Worm (Caenorhabditis elegans) whole organism, late embryonic: ENCODE results near the gene F17E9.15.

ENCODE experiments used
- C08G9.2 ChIP-seq: sonication (generic microtip); optimal IDR thresholded peaks from 2 replicates; lab custom pipeline; 2016; ENCODE audit warnings: mild to moderate bottlenecking, missing genetic modification characterization, moderate library complexity, missing compliant biosample characterization
- C38D4.7 ChIP-seq: fragments of 200-800 bp; sonication (Bioruptor generic); optimal IDR thresholded peaks from 2 replicates; lab custom pipeline; 2018; ENCODE audit warnings: mild to moderate bottlenecking, missing genetic modification characterization, moderate library complexity, missing compliant biosample characterization
- K02D7.2 ChIP-seq: sonication (generic microtip); optimal IDR thresholded peaks from 2 replicates; lab custom pipeline; 2017; ENCODE audit warnings: mild to moderate bottlenecking, missing genetic modification characterization, missing compliant biosample characterization
- K09A11.1 ChIP-seq: sonication (generic microtip); optimal IDR thresholded peaks from 2 replicates; lab custom pipeline; 2017; ENCODE audit warnings: antibody characterized with exemption, mild to moderate bottlenecking, missing genetic modification characterization, missing compliant biosample characterization; ENCODE audit not compliant: insufficient read depth
- Y22D7AL.16 ChIP-seq: sonication (generic microtip); optimal IDR thresholded peaks from 2 replicates; lab custom pipeline; 2016; ENCODE audit warnings: missing genetic modification characterization, missing compliant biosample characterization
- ahr-1 ChIP-seq: sonication (generic microtip); optimal IDR thresholded peaks from 2 replicates; lab custom pipeline; 2016; ENCODE audit warnings: missing genetic modification characterization, missing compliant biosample characterization
- ama-1 ChIP-seq: fragments of 150-350 bp; optimal IDR thresholded peaks from 2 replicates; lab custom pipeline; 2014
- ceh-14 ChIP-seq: sonication (generic microtip); optimal IDR thresholded peaks from 2 replicates; lab custom pipeline; 2016; ENCODE audit warnings: missing genotype, missing genetic modification characterization, missing compliant biosample characterization
- ceh-18 ChIP-seq: sonication (generic microtip); optimal IDR thresholded peaks from 2 replicates; lab custom pipeline; 2016; ENCODE audit warnings: missing genetic modification characterization, missing compliant biosample characterization
- ceh-19 ChIP-seq: fragments of 200-800 bp; sonication (Bioruptor generic); optimal IDR thresholded peaks from 2 replicates; lab custom pipeline; 2018; ENCODE audit warnings: mild to moderate bottlenecking, missing genetic modification characterization, missing compliant biosample characterization
- ceh-2 ChIP-seq: sonication (generic microtip); optimal IDR thresholded peaks from 2 replicates; lab custom pipeline; 2016; ENCODE audit warnings: missing genotype, missing genetic modification characterization, missing compliant biosample characterization
- ceh-30 ChIP-seq: fragments of 150-350 bp; optimal IDR thresholded peaks from 2 replicates; lab custom pipeline; 2014; ENCODE audit warnings: missing biosample characterization, missing genetic modification characterization
- ceh-31 ChIP-seq: sonication (generic microtip); optimal IDR thresholded peaks from 2 replicates; lab custom pipeline; 2016; ENCODE audit warnings: missing genetic modification characterization, missing compliant biosample characterization
- ceh-34 ChIP-seq: sonication (generic microtip); optimal IDR thresholded peaks from 2 replicates; lab custom pipeline; 2016; ENCODE audit warnings: mild to moderate bottlenecking, missing genetic modification characterization, missing compliant biosample characterization
- ceh-6 ChIP-seq: fragments of 200-800 bp; sonication (Bioruptor generic); optimal IDR thresholded peaks from 2 replicates; lab custom pipeline; 2018; ENCODE audit warnings: mild to moderate bottlenecking, missing genetic modification characterization, missing compliant biosample characterization
- ceh-9 ChIP-seq: sonication (generic microtip); optimal IDR thresholded peaks from 2 replicates; lab custom pipeline; 2016; ENCODE audit warnings: mild to moderate bottlenecking, missing genetic modification characterization, inconsistent platforms, missing compliant biosample characterization
- che-1 ChIP-seq: sonication (generic microtip); optimal IDR thresholded peaks from 2 replicates; lab custom pipeline; 2016; ENCODE audit warnings: mild to moderate bottlenecking, missing genetic modification characterization, missing compliant biosample characterization
- dve-1 ChIP-seq: sonication (generic microtip); optimal IDR thresholded peaks from 2 replicates; lab custom pipeline; 2017; ENCODE audit warnings: antibody characterized with exemption, mild to moderate bottlenecking, missing genetic modification characterization, missing compliant biosample characterization
- elt-2 ChIP-seq: sonication (generic microtip); optimal IDR thresholded peaks from 2 replicates; lab custom pipeline; 2016; ENCODE audit warnings: missing genetic modification reagents, missing genetic modification characterization, missing compliant biosample characterization
- elt-4 ChIP-seq: sonication (generic microtip); optimal IDR thresholded peaks from 2 replicates; lab custom pipeline; 2016; ENCODE audit warnings: missing genetic modification characterization, missing compliant biosample characterization
- ets-4 ChIP-seq: sonication (generic microtip); optimal IDR thresholded peaks from 2 replicates; lab custom pipeline; 2016; ENCODE audit warnings: missing genetic modification characterization, missing compliant biosample characterization
- fax-1 ChIP-seq: sonication (generic microtip); optimal IDR thresholded peaks from 2 replicates; lab custom pipeline; 2016; ENCODE audit warnings: missing genotype, missing genetic modification characterization, missing compliant biosample characterization
- fkh-6 ChIP-seq: sonication (generic microtip); optimal IDR thresholded peaks from 2 replicates; lab custom pipeline; 2016; ENCODE audit warnings: missing genetic modification characterization, missing compliant biosample characterization
- gmeb-2 ChIP-seq: sonication (generic microtip); optimal IDR thresholded peaks from 2 replicates; lab custom pipeline; 2016; ENCODE audit warnings: missing genetic modification characterization, inconsistent platforms, missing compliant biosample characterization
- hlh-30 ChIP-seq: sonication (generic microtip); optimal IDR thresholded peaks from 2 replicates; lab custom pipeline; 2017; ENCODE audit warnings: antibody characterized with exemption, missing genetic modification characterization, missing compliant biosample characterization; ENCODE audit not compliant: insufficient read depth
- hlh-8 ChIP-seq: sonication (generic microtip); optimal IDR thresholded peaks from 2 replicates; lab custom pipeline; 2016; ENCODE audit warnings: missing genotype, missing genetic modification characterization, missing compliant biosample characterization
- lin-11 ChIP-seq: fragments of 200-800 bp; sonication (Bioruptor generic); optimal IDR thresholded peaks from 2 replicates; lab custom pipeline; 2018; ENCODE audit warnings: mild to moderate bottlenecking, missing genetic modification characterization, missing compliant biosample characterization
- nfya-1 ChIP-seq: sonication (generic microtip); optimal IDR thresholded peaks from 2 replicates; lab custom pipeline; 2017; ENCODE audit warnings: missing genetic modification characterization, mild to moderate bottlenecking, missing compliant biosample characterization, antibody characterized with exemption, moderate library complexity
- nhr-232 ChIP-seq: sonication (generic microtip); optimal IDR thresholded peaks from 2 replicates; lab custom pipeline; 2016; ENCODE audit warnings: missing genetic modification characterization, missing compliant biosample characterization
- odd-2 ChIP-seq: sonication (generic microtip); optimal IDR thresholded peaks from 2 replicates; lab custom pipeline; 2017; ENCODE audit warnings: antibody characterized with exemption, mild to moderate bottlenecking, missing genetic modification characterization, missing compliant biosample characterization
- pat-9 ChIP-seq: fragments of 200-800 bp; sonication (Bioruptor generic); optimal IDR thresholded peaks from 2 replicates; lab custom pipeline; 2018; ENCODE audit warnings: mild to moderate bottlenecking, missing genetic modification characterization, moderate library complexity, missing compliant biosample characterization
- pax-1 ChIP-seq: fragments of 150-350 bp; optimal IDR thresholded peaks from 2 replicates; lab custom pipeline; 2014; ENCODE audit warnings: missing biosample characterization, missing genetic modification characterization
- pha-2 ChIP-seq: sonication (generic microtip); optimal IDR thresholded peaks from 2 replicates; lab custom pipeline; 2017; ENCODE audit warnings: mild to moderate bottlenecking, missing genetic modification characterization, missing compliant biosample characterization
- pha-4 ChIP-seq: fragments of 150-350 bp; optimal IDR thresholded peaks from 2 replicates; lab custom pipeline; 2018; ENCODE audit warnings: missing biosample characterization, missing genetic modification reagents, missing genetic modification characterization
- pros-1 ChIP-seq: fragments of 150-350 bp; optimal IDR thresholded peaks from 2 replicates; lab custom pipeline; 2014; ENCODE audit warnings: missing biosample characterization, missing genetic modification reagents, missing genetic modification characterization
- ref-2 ChIP-seq: sonication (generic microtip); optimal IDR thresholded peaks from 2 replicates; lab custom pipeline; 2016; ENCODE audit warnings: missing genetic modification characterization, missing compliant biosample characterization
- rnt-1 ChIP-seq: sonication (generic microtip); optimal IDR thresholded peaks from 2 replicates; lab custom pipeline; 2016; ENCODE audit warnings: missing genetic modification characterization, missing compliant biosample characterization
- sdc-2 ChIP-seq: sonication (generic microtip); optimal IDR thresholded peaks from 2 replicates; lab custom pipeline; 2016; ENCODE audit warnings: missing genotype, missing genetic modification characterization, missing compliant biosample characterization
- sox-2 ChIP-seq: fragments of 200-800 bp; sonication (Bioruptor generic); IDR thresholded peaks from 2 replicates; pipeline ENCODE4 v1.3.6; 2022; ENCODE audit warnings: missing genetic modification reagents, missing genetic modification characterization, missing compliant biosample characterization
- sox-4 ChIP-seq: sonication (generic microtip); optimal IDR thresholded peaks from 2 replicates; lab custom pipeline; 2017; ENCODE audit warnings: mild to moderate bottlenecking, missing genetic modification characterization, inconsistent platforms, missing compliant biosample characterization
- syd-9 ChIP-seq: sonication (generic microtip); optimal IDR thresholded peaks from 2 replicates; lab custom pipeline; 2016; ENCODE audit warnings: mild to moderate bottlenecking, missing genetic modification characterization, moderate library complexity, missing compliant biosample characterization
- tbx-2 ChIP-seq: sonication (generic microtip); optimal IDR thresholded peaks from 2 replicates; lab custom pipeline; 2016; ENCODE audit warnings: missing genetic modification characterization, missing compliant biosample characterization
- tbx-7 ChIP-seq: sonication (generic microtip); optimal IDR thresholded peaks from 2 replicates; lab custom pipeline; 2016; ENCODE audit warnings: missing genotype, missing genetic modification characterization, missing compliant biosample characterization
- unc-42 ChIP-seq: sonication (generic microtip); optimal IDR thresholded peaks from 2 replicates; lab custom pipeline; 2016; ENCODE audit warnings: missing genotype, missing genetic modification characterization, missing compliant biosample characterization
- unc-55 ChIP-seq: sonication (generic microtip); optimal IDR thresholded peaks from 2 replicates; lab custom pipeline; 2017; ENCODE audit warnings: missing biosample characterization, missing genetic modification reagents, missing genetic modification characterization
- unc-86 ChIP-seq: sonication (generic microtip); optimal IDR thresholded peaks from 2 replicates; lab custom pipeline; 2016; ENCODE audit warnings: missing genetic modification characterization, missing compliant biosample characterization
- zip-5 ChIP-seq: sonication (generic microtip); optimal IDR thresholded peaks from 2 replicates; lab custom pipeline; 2016; ENCODE audit warnings: missing genetic modification characterization, missing compliant biosample characterization
- ztf-16 ChIP-seq: sonication (generic microtip); optimal IDR thresholded peaks from 2 replicates; lab custom pipeline; 2017; ENCODE audit warnings: missing genetic modification characterization, missing compliant biosample characterization

F17E9.15 gene

DNA sequence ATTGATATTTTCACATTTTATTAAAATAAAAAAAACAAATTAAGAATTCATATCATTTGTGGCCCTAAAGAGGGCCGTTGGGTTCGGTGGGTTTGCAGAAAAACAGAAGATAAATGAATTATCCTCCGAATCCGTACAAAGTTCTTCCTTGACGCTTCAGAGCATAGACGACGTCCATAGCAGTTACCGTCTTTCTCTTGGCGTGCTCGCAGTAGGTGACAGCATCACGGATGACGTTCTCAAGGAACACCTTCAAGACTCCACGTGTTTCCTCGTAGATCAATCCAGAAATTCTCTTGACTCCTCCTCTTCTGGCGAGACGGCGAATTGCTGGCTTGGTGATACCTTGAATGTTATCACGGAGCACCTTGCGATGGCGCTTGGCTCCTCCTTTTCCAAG lies 13.7 kb upstream of the F17E9.15 start:
- TF ChIP-seq hlh-8 = no peak
- no peak for TF ChIP-seq che-1 (tag; lab: Kevin White, UChicago)
- TF ChIP-seq unc-42 = no peak
- no peak for TF ChIP-seq C38D4.7 (GFP tag; lab: Kevin White, UChicago)
- peak; percentile 35 for TF ChIP-seq ama-1

DNA sequence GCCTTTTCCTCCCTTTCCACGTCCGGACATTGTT lies 13.4 kb upstream of the F17E9.15 start, which contains the start of gene his-31:
his-31 (minus strand) TSS at position 30 of the 34 bp plus-strand sequence.
- TF ChIP-seq pros-1 (no peak), ahr-1 (tag; lab: Kevin White, UChicago) (no peak), elt-2 (tag; lab: Kevin White, UChicago) (no peak), C38D4.7 (GFP tag; lab: Kevin White, UChicago) (no peak), syd-9 (tag; lab: Kevin White, UChicago) (no peak), ceh-30 (tag; lab: Kevin White, UChicago) (no peak), C08G9.2 (tag; lab: Kevin White, UChicago) (no peak), ama-1 (no peak), ceh-19 (GFP tag; lab: Kevin White, UChicago) (no peak), sox-2 (GFP tag; lab: Robert Waterston, UW) (no peak), unc-86 (tag; lab: Kevin White, UChicago) (no peak)

DNA sequence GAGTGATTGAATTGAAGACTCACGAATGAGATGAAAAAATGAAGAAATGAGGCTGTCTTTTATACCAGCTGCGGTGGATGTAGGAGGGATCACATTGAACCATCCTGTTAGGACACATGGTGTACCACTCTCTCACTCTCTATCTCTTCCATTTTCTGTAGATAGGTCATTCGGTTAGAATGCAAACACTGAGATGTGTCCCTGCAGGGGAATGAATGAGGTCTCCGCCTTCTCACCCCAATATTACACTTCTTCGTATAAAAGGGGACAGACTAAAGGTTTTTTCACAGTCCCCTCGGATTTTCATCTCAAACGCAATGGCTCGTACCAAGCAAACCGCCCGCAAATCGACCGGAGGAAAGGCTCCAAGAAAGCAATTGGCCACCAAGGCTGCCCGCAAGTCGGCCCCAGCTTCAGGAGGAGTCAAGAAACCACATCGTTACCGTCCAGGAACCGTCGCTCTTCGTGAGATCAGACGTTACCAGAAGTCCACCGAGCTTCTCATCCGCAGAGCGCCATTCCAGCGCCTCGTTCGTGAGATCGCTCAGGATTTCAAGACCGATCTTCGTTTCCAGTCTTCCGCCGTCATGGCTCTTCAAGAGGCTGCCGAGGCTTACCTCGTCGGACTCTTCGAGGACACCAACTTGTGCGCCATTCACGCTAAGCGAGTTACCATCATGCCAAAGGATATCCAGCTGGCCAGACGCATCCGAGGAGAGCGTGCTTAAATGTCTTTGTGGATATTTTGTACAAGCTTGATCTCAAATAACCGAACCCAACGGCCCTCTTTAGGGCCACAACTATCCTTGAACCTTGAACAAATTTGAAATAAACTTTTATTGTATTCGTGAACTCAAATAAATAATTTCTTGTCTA lies 13.0 kb upstream of the F17E9.15 start, which contains the start of gene his-32:
his-32 (plus strand) TSS at position 318 of the 876 bp plus-strand sequence.
- peak; percentile 85 for TF ChIP-seq pax-1 (tag; lab: Kevin White, UChicago)
- peak; percentile 83 for TF ChIP-seq hlh-30 (tag; lab: Kevin White, UChicago)
- peak; percentile 34 for TF ChIP-seq dve-1 (tag; lab: Kevin White, UChicago)
- no peak for TF ChIP-seq elt-4 (tag; lab: Kevin White, UChicago)
- peak; percentile 34 for TF ChIP-seq rnt-1 (tag; lab: Kevin White, UChicago)
- no peak for TF ChIP-seq fax-1 (tag; lab: Kevin White, UChicago)
- no peak for TF ChIP-seq zip-5
- TF ChIP-seq ceh-9 (tag; lab: Kevin White, UChicago) = no peak
- peak; percentile 86 for TF ChIP-seq ceh-31 (tag; lab: Kevin White, UChicago)
- TF ChIP-seq ets-4 (tag; lab: Kevin White, UChicago) = no peak
- TF ChIP-seq ceh-14 = no peak
- TF ChIP-seq ama-1 = peak; percentile 89
- peak; percentile 26 for TF ChIP-seq fkh-6 (tag; lab: Kevin White, UChicago)
- peak; percentile 81 for TF ChIP-seq tbx-2 (tag; lab: Kevin White, UChicago)
- no peak for TF ChIP-seq lin-11 (tag; lab: Kevin White, UChicago)
- peak; percentile 79 for TF ChIP-seq tbx-7 (tag; lab: Kevin White, UChicago)
- TF ChIP-seq pha-4 (tag; lab: Kevin White, UChicago) = no peak
- TF ChIP-seq pat-9 (tag; lab: Kevin White, UChicago) = peak; percentile 41
- no peak for TF ChIP-seq nhr-232 (tag; lab: Kevin White, UChicago)
- TF ChIP-seq ceh-34 (tag; lab: Kevin White, UChicago) = peak; percentile 85
- peak; percentile 56 for TF ChIP-seq sdc-2
- peak; percentile 3 for TF ChIP-seq gmeb-2 (tag; lab: Kevin White, UChicago)
- TF ChIP-seq pros-1 = peak; percentile 5
- no peak for TF ChIP-seq Y22D7AL.16 (tag; lab: Kevin White, UChicago)
- TF ChIP-seq C08G9.2 (tag; lab: Kevin White, UChicago) = peak; percentile 24
- TF ChIP-seq ceh-2 = peak; percentile 52
- no peak for TF ChIP-seq sox-4
- peak; percentile 19 for TF ChIP-seq unc-55 (GFP tag; lab: Kevin White, UChicago)
- TF ChIP-seq ceh-18 (tag; lab: Kevin White, UChicago) = no peak
- TF ChIP-seq ztf-16 (tag; lab: Kevin White, UChicago) = peak; percentile 66
- TF ChIP-seq K09A11.1 (tag; lab: Kevin White, UChicago) = no peak
- TF ChIP-seq nfya-1 (tag; lab: Kevin White, UChicago) = peak; percentile 75
- TF ChIP-seq unc-86 (tag; lab: Kevin White, UChicago) = no peak
- peak; percentile 83 for TF ChIP-seq sox-2 (GFP tag; lab: Robert Waterston, UW)
- TF ChIP-seq che-1 (tag; lab: Kevin White, UChicago) = no peak
- peak; percentile 90 for TF ChIP-seq ref-2
- TF ChIP-seq elt-2 (tag; lab: Kevin White, UChicago) = peak; percentile 43
- TF ChIP-seq ceh-6 (GFP tag; lab: Kevin White, UChicago) = no peak
- TF ChIP-seq K02D7.2 (tag; lab: Kevin White, UChicago) = no peak
- TF ChIP-seq unc-42 = no peak
- TF ChIP-seq odd-2 = no peak
- peak; percentile 35 for TF ChIP-seq pha-2 (tag; lab: Kevin White, UChicago)
